Fruit fly (Drosophila melanogaster) whole organism, embryonic: ENCODE results near the gene Plap.
A peak's percentile ranks its signal among the peaks of the same experiment; 100 is the strongest.

Source experiments
- B-H2 ChIP-seq: fragments of 200-800 bp; sonication (Bioruptor generic); optimal IDR thresholded peaks from 2 replicates; lab custom pipeline; 2018; ENCODE audit warnings: missing biosample characterization, mild to moderate bottlenecking, missing genetic modification characterization
- CG1024 ChIP-seq: fragments of 200-800 bp; sonication (Bioruptor generic); IDR thresholded peaks from 2 replicates; pipeline ENCODE4 v1.3.6; 2022; ENCODE audit warnings: missing biosample characterization, missing genetic modification characterization
- CG10431 ChIP-seq: fragments of 200-800 bp; sonication (Bioruptor generic); optimal IDR thresholded peaks from 3 replicates; lab custom pipeline; 2018; ENCODE audit warnings: missing biosample characterization, mild to moderate bottlenecking, missing genetic modification characterization
- CG11247 ChIP-seq: fragments of 200-800 bp; sonication (Bioruptor generic); IDR thresholded peaks from 2 replicates; pipeline ENCODE4 v1.3.6; 2022; ENCODE audit warnings: missing biosample characterization, missing genetic modification characterization
- CG11695 ChIP-seq: fragments of 200-800 bp; sonication (Bioruptor generic); IDR thresholded peaks from 3 replicates; pipeline ENCODE4 v1.3.6; 2022; ENCODE audit warnings: missing biosample characterization, missing genetic modification characterization
- CG12299 ChIP-seq: fragments of 200-800 bp; sonication (Bioruptor generic); optimal IDR thresholded peaks from 2 replicates; lab custom pipeline; 2018; ENCODE audit warnings: missing biosample characterization, mild to moderate bottlenecking, missing genetic modification characterization
- CG12391 ChIP-seq: fragments of 200-800 bp; sonication (Bioruptor generic); optimal IDR thresholded peaks from 3 replicates; lab custom pipeline; 2018; ENCODE audit warnings: missing biosample characterization, mild to moderate bottlenecking, missing genetic modification characterization, moderate library complexity
- CG12659 ChIP-seq: fragments of 200-800 bp; sonication (Bioruptor generic); optimal IDR thresholded peaks from 3 replicates; lab custom pipeline; 2017; ENCODE audit warnings: mild to moderate bottlenecking, missing biosample characterization, missing genetic modification reagents, missing genetic modification characterization
- CG14014 ChIP-seq: fragments of 200-800 bp; sonication (Bioruptor generic); IDR thresholded peaks from 2 replicates; pipeline ENCODE4 v1.3.6; 2022; ENCODE audit warnings: missing biosample characterization, missing genetic modification characterization
- CG14710 ChIP-seq: fragments of 200-800 bp; sonication (Bioruptor generic); optimal IDR thresholded peaks from 3 replicates; lab custom pipeline; 2019; ENCODE audit warnings: missing biosample characterization, mild to moderate bottlenecking, missing genetic modification characterization, moderate library complexity
- CG15696 ChIP-seq: fragments of 200-800 bp; sonication (Bioruptor generic); optimal IDR thresholded peaks from 2 replicates; lab custom pipeline; 2019; ENCODE audit warnings: missing biosample characterization, mild to moderate bottlenecking, missing genetic modification characterization, moderate library complexity
- CG17612 ChIP-seq: fragments of 200-800 bp; sonication (Bioruptor generic); IDR thresholded peaks from 2 replicates; pipeline ENCODE4 v1.3.6; 2022; ENCODE audit warnings: missing biosample characterization, missing genetic modification characterization
- CG17829 ChIP-seq: fragments of 200-800 bp; optimal IDR thresholded peaks from 2 replicates; lab custom pipeline; 2019; ENCODE audit warnings: missing biosample characterization, mild to moderate bottlenecking, missing genetic modification characterization, moderate library complexity
- CG1792 ChIP-seq: fragments of 200-800 bp; sonication (Bioruptor generic); optimal IDR thresholded peaks from 2 replicates; lab custom pipeline; 2016; ENCODE audit warnings: missing biosample characterization, missing genetic modification characterization
- CG3065 ChIP-seq: fragments of 200-800 bp; sonication (Bioruptor generic); optimal IDR thresholded peaks from 2 replicates; lab custom pipeline; 2016; ENCODE audit warnings: missing biosample characterization, missing genetic modification characterization
- CG31365 ChIP-seq: fragments of 200-800 bp; sonication (Bioruptor generic); optimal IDR thresholded peaks from 2 replicates; lab custom pipeline; 2018; ENCODE audit warnings: missing biosample characterization, mild to moderate bottlenecking, missing genetic modification characterization
- CG31388 ChIP-seq: fragments of 200-800 bp; sonication (Bioruptor generic); optimal IDR thresholded peaks from 2 replicates; lab custom pipeline; 2016; ENCODE audit warnings: missing biosample characterization, missing genetic modification characterization
- CG4282 ChIP-seq: fragments of 200-800 bp; sonication (Bioruptor generic); optimal IDR thresholded peaks from 2 replicates; lab custom pipeline; 2016; ENCODE audit warnings: missing biosample characterization, missing genetic modification characterization
- CG43689 ChIP-seq: fragments of 200-800 bp; sonication (Bioruptor generic); IDR thresholded peaks from 2 replicates; pipeline ENCODE4 v1.3.6; 2022; ENCODE audit warnings: missing biosample characterization, missing genetic modification characterization
- CG4617 ChIP-seq: fragments of 200-800 bp; sonication (Bioruptor generic); optimal IDR thresholded peaks from 3 replicates; lab custom pipeline; 2016; ENCODE audit warnings: missing biosample characterization, missing genetic modification characterization, borderline replicate concordance
- CG6683 ChIP-seq: fragments of 200-800 bp; sonication (Bioruptor generic); optimal IDR thresholded peaks from 2 replicates; lab custom pipeline; 2017; ENCODE audit warnings: missing biosample characterization, mild to moderate bottlenecking, missing genetic modification characterization, missing genetic modification reagents
- CG9437 ChIP-seq: fragments of 200-800 bp; sonication (Bioruptor generic); optimal IDR thresholded peaks from 2 replicates; lab custom pipeline; 2018; ENCODE audit warnings: missing biosample characterization, mild to moderate bottlenecking, missing genetic modification characterization
- D19A ChIP-seq: fragments of 200-800 bp; optimal IDR thresholded peaks from 3 replicates; lab custom pipeline; 2019; ENCODE audit warnings: missing biosample characterization, mild to moderate bottlenecking, missing genetic modification characterization, moderate library complexity
- Dip2 ChIP-seq: fragments of 200-800 bp; sonication (Bioruptor generic); IDR thresholded peaks from 2 replicates; pipeline ENCODE4 v1.3.6; 2022; ENCODE audit warnings: missing biosample characterization, missing genetic modification characterization
- Elba2 ChIP-seq: fragments of 200-800 bp; sonication (Bioruptor generic); optimal IDR thresholded peaks from 3 replicates; lab custom pipeline; 2016; ENCODE audit warnings: missing biosample characterization, missing genetic modification characterization
- Gsc ChIP-seq: fragments of 200-800 bp; sonication (Bioruptor generic); IDR thresholded peaks from 2 replicates; pipeline ENCODE4 v1.3.6; 2022; ENCODE audit warnings: missing biosample characterization, missing genetic modification characterization
- HLH4C ChIP-seq: fragments of 200-800 bp; sonication (Bioruptor generic); IDR thresholded peaks from 3 replicates; pipeline ENCODE4 v1.3.6; 2022; ENCODE audit warnings: missing biosample characterization, missing genetic modification characterization; ENCODE audit not compliant: partially characterized antibody
- Hey ChIP-seq: fragments of 200-800 bp; sonication (Bioruptor generic); optimal IDR thresholded peaks from 3 replicates; lab custom pipeline; 2018; ENCODE audit warnings: missing biosample characterization, mild to moderate bottlenecking, missing genetic modification characterization
- Hr51 ChIP-seq, 2 experiments: fragments of 200-800 bp; sonication (Bioruptor generic); optimal IDR thresholded peaks; 2 replicates in 1 of 2; 3 replicates in 1 of 2; lab custom pipeline; 2016 to 2018; ENCODE audit warnings: missing biosample characterization in 2 of 2, missing genetic modification characterization in 2 of 2, mild to moderate bottlenecking in 1 of 2, moderate library complexity in 1 of 2
- NFAT ChIP-seq: fragments of 200-800 bp; sonication (Bioruptor generic); IDR thresholded peaks from 2 replicates; pipeline ENCODE4 v1.3.6; 2022; ENCODE audit warnings: missing biosample characterization, missing genetic modification characterization
- Opbp ChIP-seq: fragments of 200-800 bp; sonication (Bioruptor generic); IDR thresholded peaks from 3 replicates; pipeline ENCODE4 v1.3.6; 2022; ENCODE audit warnings: missing biosample characterization, missing genetic modification characterization; ENCODE audit not compliant: partially characterized antibody
- Ravus ChIP-seq: fragments of 200-800 bp; sonication (Bioruptor generic); IDR thresholded peaks from 2 replicates; pipeline ENCODE4 v1.3.6; 2022; ENCODE audit warnings: missing biosample characterization, missing genetic modification characterization
- Six4 ChIP-seq: fragments of 200-800 bp; sonication (Bioruptor generic); optimal IDR thresholded peaks from 2 replicates; lab custom pipeline; 2016; ENCODE audit warnings: missing biosample characterization, missing genetic modification characterization
- Sox100B ChIP-seq: fragments of 200-800 bp; sonication (Bioruptor generic); optimal IDR thresholded peaks from 3 replicates; lab custom pipeline; 2018; ENCODE audit warnings: missing biosample characterization, mild to moderate bottlenecking, missing genetic modification characterization
- Stat92E ChIP-seq, 3 experiments: fragments of >200 bp in 2 of 3; fragments of 200-800 bp in 1 of 3; sonication (Bioruptor generic) in 1 of 3; optimal IDR thresholded peaks; 2 replicates each; lab custom pipeline; 2017 to 2019; ENCODE audit warnings: missing biosample characterization in 3 of 3, missing genetic modification characterization in 3 of 3, mild to moderate bottlenecking in 1 of 3, moderate library complexity in 1 of 3
- ato ChIP-seq: fragments of 200-800 bp; sonication (Bioruptor generic); IDR thresholded peaks from 2 replicates; pipeline ENCODE4 v1.3.6; 2022; ENCODE audit warnings: missing biosample characterization, missing genetic modification characterization; ENCODE audit not compliant: partially characterized antibody
- bab2 ChIP-seq: fragments of 200-800 bp; sonication (Bioruptor generic); optimal IDR thresholded peaks from 2 replicates; lab custom pipeline; 2016; ENCODE audit warnings: missing biosample characterization, missing genetic modification characterization
- bsh ChIP-seq, 2 experiments: fragments of 200-800 bp; sonication (Bioruptor generic); optimal IDR thresholded peaks; 2 replicates each; lab custom pipeline; 2017 to 2018; ENCODE audit warnings: mild to moderate bottlenecking in 2 of 2, missing biosample characterization in 2 of 2, missing genetic modification characterization in 2 of 2, moderate library complexity in 1 of 2
- caup ChIP-seq: fragments of 200-800 bp; sonication (Bioruptor generic); optimal IDR thresholded peaks from 3 replicates; lab custom pipeline; 2017; ENCODE audit warnings: missing biosample characterization, mild to moderate bottlenecking, missing genetic modification characterization, moderate library complexity; ENCODE audit not compliant: severe bottlenecking
- dati ChIP-seq: fragments of 200-800 bp; sonication (Bioruptor generic); IDR thresholded peaks from 2 replicates; pipeline ENCODE4 v1.3.6; 2022; ENCODE audit warnings: missing biosample characterization, missing genetic modification characterization
- gem ChIP-seq: fragments of 200-800 bp; sonication (Bioruptor generic); optimal IDR thresholded peaks from 2 replicates; lab custom pipeline; 2019; ENCODE audit warnings: missing biosample characterization, mild to moderate bottlenecking, missing genetic modification characterization, moderate library complexity
- grn ChIP-seq: fragments of 200-800 bp; sonication (Bioruptor generic); optimal IDR thresholded peaks from 3 replicates; lab custom pipeline; 2017; ENCODE audit warnings: missing biosample characterization, missing genetic modification characterization
- maf-S ChIP-seq: fragments of 200-800 bp; sonication (Bioruptor generic); optimal IDR thresholded peaks from 2 replicates; lab custom pipeline; 2016; ENCODE audit warnings: missing biosample characterization, missing genetic modification characterization
- repo ChIP-seq: fragments of 200-800 bp; sonication (Bioruptor generic); optimal IDR thresholded peaks from 2 replicates; lab custom pipeline; 2016; ENCODE audit warnings: missing biosample characterization, missing genetic modification characterization
- salm ChIP-seq: fragments of 200-800 bp; sonication (Bioruptor generic); optimal IDR thresholded peaks from 2 replicates; lab custom pipeline; 2018; ENCODE audit warnings: missing biosample characterization, mild to moderate bottlenecking, missing genetic modification characterization
- sens ChIP-seq: fragments of 200-800 bp; sonication (Bioruptor generic); peaks from one replicate; lab custom pipeline; 2016; ENCODE audit warnings: missing biosample characterization, missing genetic modification characterization
- tna ChIP-seq: fragments of 200-800 bp; sonication (Bioruptor generic); IDR thresholded peaks from 2 replicates; pipeline ENCODE4 v1.3.6; 2022; ENCODE audit warnings: missing biosample characterization, missing genetic modification characterization; ENCODE audit not compliant: partially characterized antibody
- usp ChIP-seq: fragments of >200 bp; optimal IDR thresholded peaks from 2 replicates; lab custom pipeline; 2017; ENCODE audit warnings: missing biosample characterization, missing genetic modification characterization

Plap gene

DNA sequence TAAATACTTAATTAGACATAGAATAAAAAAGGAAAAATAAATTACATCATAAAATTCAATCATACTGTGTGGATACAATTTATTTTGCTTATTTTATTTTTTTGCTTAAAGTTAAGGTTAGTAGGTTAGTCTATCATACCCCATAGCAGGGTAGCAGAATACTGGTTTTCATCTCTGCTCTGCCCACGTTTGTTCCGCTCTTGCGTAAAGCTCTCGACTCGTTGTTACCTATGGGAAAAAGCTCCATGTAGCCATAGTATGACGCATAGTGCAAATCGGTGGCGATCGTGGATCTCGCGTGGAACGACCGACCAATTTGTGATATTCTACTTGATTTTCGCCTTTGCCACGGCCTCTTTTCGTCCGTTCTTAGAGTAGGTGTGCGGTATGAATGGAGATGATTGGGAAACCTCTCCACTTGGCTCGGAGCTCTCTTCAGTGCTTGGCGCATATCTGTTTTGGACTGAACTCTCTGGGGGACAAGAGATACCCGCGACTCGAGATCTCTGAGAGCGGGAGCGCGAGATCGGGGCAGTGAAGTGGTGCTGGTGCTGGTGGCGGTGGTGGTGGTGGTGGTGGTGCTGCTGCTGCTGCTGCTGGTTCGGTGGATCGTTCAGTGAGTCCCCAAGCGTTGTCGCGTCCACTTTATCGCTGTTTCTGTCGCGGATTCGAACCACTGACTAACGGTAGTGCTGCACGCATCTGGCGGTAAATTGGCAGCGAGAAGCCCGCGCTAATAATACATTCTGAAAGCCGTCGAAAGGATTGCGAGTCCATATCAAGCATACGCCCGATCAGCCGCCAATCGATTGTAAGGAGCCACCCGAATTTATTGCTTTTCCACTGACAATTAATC lies 15.7 kb upstream of the Plap start, which contains the start of gene CG5001 (continued):
- TF ChIP-seq CG12659 (peak; percentile 81), HLH4C (GFP tag; lab: Robert Waterston, UW) (0 out of 3 replicates have a peak, but pooled peaks have one; percentile 22), sens (GFP tag; lab: Kevin White, UChicago) (peak; percentile 93), D19A (tag; lab: Kevin White, UChicago) (peak; percentile 82), CG12391 (tag; lab: Kevin White, UChicago) (peak; percentile 93), ato (GFP tag; lab: Robert Waterston, UW) (no peak), NFAT (peak; percentile 90), Dip2 (GFP tag; lab: Robert Waterston, UW) (no peak), bsh (GFP tag; optimal IDR thresholded peaks at IDR 0.05; lab: Kevin White, UChicago) (peak; percentile 9 to 92), Opbp (GFP tag; lab: Robert Waterston, UW) (no peak), CG15696 (tag; lab: Kevin White, UChicago) (peak; percentile 62), maf-S (GFP tag; lab: Kevin White, UChicago) (peak; percentile 48), Sox100B (GFP tag; lab: Kevin White, UChicago) (no peak), B-H2 (GFP tag; lab: Kevin White, UChicago) (peak; percentile 64), CG12299 (peak; percentile 81), CG31365 (tag; lab: Kevin White, UChicago) (peak; percentile 57), CG17612 (GFP tag; lab: Robert Waterston, UW) (no peak), CG1024 (peak; percentile 79), bab2 (GFP tag; lab: Kevin White, UChicago) (peak; percentile 71), Six4 (peak; percentile 77), CG9437 (GFP tag; lab: Kevin White, UChicago) (peak; percentile 64), Stat92E (GFP tag; optimal IDR thresholded peaks at IDR 0.05; lab: Kevin White, UChicago) (no peak), CG10431 (GFP tag; lab: Kevin White, UChicago) (peak; percentile 97), salm (peak; percentile 74), CG1792 (GFP tag; lab: Kevin White, UChicago) (peak; percentile 53), dati (GFP tag; lab: Robert Waterston, UW) (no peak), CG11247 (GFP tag; lab: Robert Waterston, UW) (peak; percentile 88), CG14710 (peak; percentile 76), tna (GFP tag; lab: Robert Waterston, UW) (no peak), Hr51 (GFP tag; optimal IDR thresholded peaks at IDR 0.05; lab: Kevin White, UChicago) (peak; percentile 24 to 92), usp (GFP tag; lab: Kevin White, UChicago) (no peak), Elba2 (no peak), CG3065 (no peak), caup (GFP tag; lab: Kevin White, UChicago) (peak; percentile 73), CG11695 (GFP tag; lab: Robert Waterston, UW) (peak; percentile 86), grn (no peak), CG14014 (peak; percentile 88), repo (GFP tag; lab: Kevin White, UChicago) (no peak), CG6683 (GFP tag; lab: Kevin White, UChicago) (peak; percentile 83), CG43689 (peak; percentile 47; the same call in 1 of the 2 replicates), CG4617 (GFP tag; lab: Kevin White, UChicago) (peak; percentile 12), Gsc (GFP tag; lab: Robert Waterston, UW) (peak; percentile 40; the same call in 1 of the 2 replicates), CG4282 (no peak), Ravus (peak; percentile 36; the same call in 1 of the 2 replicates), CG17829 (tag; lab: Kevin White, UChicago) (peak; percentile 91), Hey (no peak), gem (peak; percentile 94), CG31388 (GFP tag; lab: Kevin White, UChicago) (peak; percentile 70)
